Fruit fly (Drosophila melanogaster) whole organism, embryonic: ENCODE results near the gene CG6403.

Source experiments
- Atf6 ChIP-seq: fragments of 200-800 bp; sonication (Bioruptor generic); IDR thresholded peaks from 2 replicates; pipeline ENCODE4 v1.3.6; 2022; ENCODE audit warnings: missing biosample characterization, missing genetic modification characterization
- CG12104 ChIP-seq: fragments of 200-800 bp; sonication (Bioruptor generic); optimal IDR thresholded peaks from 3 replicates; lab custom pipeline; 2016; ENCODE audit warnings: missing biosample characterization, missing genetic modification characterization
- CG12299 ChIP-seq: fragments of 200-800 bp; sonication (Bioruptor generic); optimal IDR thresholded peaks from 2 replicates; lab custom pipeline; 2018; ENCODE audit warnings: missing biosample characterization, mild to moderate bottlenecking, missing genetic modification characterization
- CG14965 ChIP-seq: fragments of 200-800 bp; sonication (Bioruptor generic); optimal IDR thresholded peaks from 2 replicates; lab custom pipeline; 2016; ENCODE audit warnings: missing biosample characterization, missing genetic modification characterization, borderline replicate concordance
- CG15073 ChIP-seq: fragments of 200-800 bp; sonication (Bioruptor generic); optimal IDR thresholded peaks from 2 replicates; lab custom pipeline; 2016; ENCODE audit warnings: missing biosample characterization, missing genetic modification characterization
- CG15601 ChIP-seq: fragments of 200-800 bp; sonication (Bioruptor generic); optimal IDR thresholded peaks from 3 replicates; lab custom pipeline; 2019; ENCODE audit warnings: missing biosample characterization, mild to moderate bottlenecking, missing genetic modification characterization, moderate library complexity
- CG16815 ChIP-seq: fragments of 200-800 bp; sonication (Bioruptor generic); optimal IDR thresholded peaks from 3 replicates; lab custom pipeline; 2017; ENCODE audit warnings: missing biosample characterization, mild to moderate bottlenecking, missing genetic modification characterization
- CG16863 ChIP-seq: fragments of 200-800 bp; sonication (Bioruptor generic); optimal IDR thresholded peaks from 3 replicates; lab custom pipeline; 2016; ENCODE audit warnings: missing biosample characterization, missing genetic modification characterization
- CG2129 ChIP-seq: fragments of 200-800 bp; sonication (Bioruptor generic); IDR thresholded peaks from 2 replicates; pipeline ENCODE4 v1.3.6; 2022; ENCODE audit warnings: missing biosample characterization, missing genetic modification characterization; ENCODE audit not compliant: partially characterized antibody
- CG30403 ChIP-seq: fragments of 200-800 bp; sonication (Bioruptor generic); optimal IDR thresholded peaks from 3 replicates; lab custom pipeline; 2016; ENCODE audit warnings: missing biosample characterization, missing genetic modification characterization
- CG3065 ChIP-seq: fragments of 200-800 bp; sonication (Bioruptor generic); optimal IDR thresholded peaks from 2 replicates; lab custom pipeline; 2016; ENCODE audit warnings: missing biosample characterization, missing genetic modification characterization
- CG32772 ChIP-seq: fragments of 200-800 bp; sonication (Bioruptor generic); IDR thresholded peaks from 2 replicates; pipeline ENCODE4 v1.3.6; 2022; ENCODE audit warnings: missing biosample characterization, missing genetic modification characterization
- CG33557 ChIP-seq: fragments of 200-800 bp; sonication (Bioruptor generic); optimal IDR thresholded peaks from 2 replicates; lab custom pipeline; 2019; ENCODE audit warnings: missing biosample characterization, mild to moderate bottlenecking, missing genetic modification characterization, moderate library complexity
- CG34376 ChIP-seq: fragments of 200-800 bp; sonication (Bioruptor generic); optimal IDR thresholded peaks from 2 replicates; lab custom pipeline; 2018; ENCODE audit warnings: missing biosample characterization, mild to moderate bottlenecking, missing genetic modification characterization
- CG34422 ChIP-seq: fragments of 200-800 bp; sonication (Bioruptor generic); IDR thresholded peaks from 3 replicates; pipeline ENCODE4 v1.3.6; 2022; ENCODE audit warnings: missing biosample characterization, missing genetic modification characterization
- CG4328 ChIP-seq: fragments of 200-800 bp; sonication (Bioruptor generic); optimal IDR thresholded peaks from 3 replicates; lab custom pipeline; 2017; ENCODE audit warnings: missing biosample characterization, missing genetic modification reagents, missing genetic modification characterization
- CG7357 ChIP-seq: fragments of 200-800 bp; sonication (Bioruptor generic); IDR thresholded peaks from 3 replicates; pipeline ENCODE4 v1.3.6; 2022; ENCODE audit warnings: missing biosample characterization, missing genetic modification characterization
- CG7745 ChIP-seq: fragments of 200-800 bp; sonication (Bioruptor generic); optimal IDR thresholded peaks from 2 replicates; lab custom pipeline; 2018; ENCODE audit warnings: missing biosample characterization, mild to moderate bottlenecking, missing genetic modification characterization, moderate library complexity
- CG7987 ChIP-seq: fragments of 200-800 bp; sonication (Bioruptor generic); optimal IDR thresholded peaks from 2 replicates; lab custom pipeline; 2018; ENCODE audit warnings: missing biosample characterization, mild to moderate bottlenecking, missing genetic modification characterization, moderate library complexity
- CG8281 ChIP-seq: fragments of 200-800 bp; sonication (Bioruptor generic); optimal IDR thresholded peaks from 2 replicates; lab custom pipeline; 2018; ENCODE audit warnings: missing biosample characterization, mild to moderate bottlenecking, missing genetic modification characterization, moderate library complexity
- CG8765 ChIP-seq: fragments of 200-800 bp; sonication (Bioruptor generic); IDR thresholded peaks from 2 replicates; pipeline ENCODE4 v1.3.6; 2022; ENCODE audit warnings: missing biosample characterization, missing genetic modification characterization
- CG9876 ChIP-seq: fragments of 200-800 bp; sonication (Bioruptor generic); optimal IDR thresholded peaks from 2 replicates; lab custom pipeline; 2016; ENCODE audit warnings: missing biosample characterization, missing genetic modification characterization
- Dref ChIP-seq: fragments of 200-800 bp; sonication (Bioruptor generic); IDR thresholded peaks from 2 replicates; pipeline ENCODE4 v1.3.6; 2022; ENCODE audit warnings: missing biosample characterization, missing genetic modification characterization
- Drgx ChIP-seq: fragments of 200-800 bp; sonication (Bioruptor generic); IDR thresholded peaks from 2 replicates; pipeline ENCODE4 v1.3.6; 2022; ENCODE audit warnings: missing biosample characterization, missing genetic modification characterization
- Fer2 ChIP-seq: fragments of 200-800 bp; sonication (Bioruptor generic); optimal IDR thresholded peaks from 2 replicates; lab custom pipeline; 2018; ENCODE audit warnings: missing biosample characterization, mild to moderate bottlenecking, missing genetic modification characterization, moderate library complexity
- H2.0 ChIP-seq: fragments of 200-800 bp; sonication (Bioruptor generic); IDR thresholded peaks from 2 replicates; pipeline ENCODE4 v1.3.6; 2022; ENCODE audit warnings: missing biosample characterization, missing genetic modification characterization
- HmgZ ChIP-seq: fragments of 200-800 bp; sonication (Bioruptor generic); optimal IDR thresholded peaks from 2 replicates; lab custom pipeline; 2018; ENCODE audit warnings: missing biosample characterization, mild to moderate bottlenecking, missing genetic modification characterization
- Max ChIP-seq: fragments of 200-800 bp; sonication (Bioruptor generic); optimal IDR thresholded peaks from 2 replicates; lab custom pipeline; 2016; ENCODE audit warnings: missing biosample characterization, mild to moderate bottlenecking, missing genetic modification characterization
- NC2β ChIP-seq: fragments of 200-800 bp; sonication (Bioruptor generic); optimal IDR thresholded peaks from 2 replicates; lab custom pipeline; 2016; ENCODE audit warnings: missing biosample characterization, missing genetic modification characterization
- Six4 ChIP-seq: fragments of 200-800 bp; sonication (Bioruptor generic); optimal IDR thresholded peaks from 2 replicates; lab custom pipeline; 2016; ENCODE audit warnings: missing biosample characterization, missing genetic modification characterization
- ac ChIP-seq: fragments of 200-800 bp; sonication (Bioruptor generic); optimal IDR thresholded peaks from 3 replicates; lab custom pipeline; 2017; ENCODE audit warnings: missing biosample characterization, mild to moderate bottlenecking, missing genetic modification characterization
- amos ChIP-seq: fragments of 200-800 bp; sonication (Bioruptor generic); IDR thresholded peaks from 2 replicates; pipeline ENCODE4 v1.3.6; 2022; ENCODE audit warnings: missing biosample characterization, missing genetic modification characterization; ENCODE audit not compliant: partially characterized antibody
- ap ChIP-seq: fragments of 200-800 bp; sonication (Bioruptor generic); IDR thresholded peaks from 2 replicates; pipeline ENCODE4 v1.3.6; 2022; ENCODE audit warnings: missing biosample characterization, missing genetic modification characterization
- ato ChIP-seq: fragments of 200-800 bp; sonication (Bioruptor generic); IDR thresholded peaks from 2 replicates; pipeline ENCODE4 v1.3.6; 2022; ENCODE audit warnings: missing biosample characterization, missing genetic modification characterization; ENCODE audit not compliant: partially characterized antibody
- cas ChIP-seq: fragments of 200-800 bp; sonication (Bioruptor generic); IDR thresholded peaks from 2 replicates; pipeline ENCODE4 v1.3.6; 2022; ENCODE audit warnings: missing biosample characterization, missing genetic modification characterization
- chinmo ChIP-seq: fragments of 200-800 bp; sonication (Bioruptor generic); IDR thresholded peaks from 4 replicates; pipeline ENCODE4 v1.3.6; 2022; ENCODE audit warnings: missing biosample characterization, missing genetic modification characterization; ENCODE audit not compliant: partially characterized antibody
- dm ChIP-seq: fragments of 200-800 bp; sonication (Bioruptor generic); optimal IDR thresholded peaks from 3 replicates; lab custom pipeline; 2016; ENCODE audit warnings: missing biosample characterization, missing genetic modification characterization
- dysf ChIP-seq: fragments of 200-800 bp; sonication (Bioruptor generic); IDR thresholded peaks from 3 replicates; pipeline ENCODE4 v1.3.6; 2022; ENCODE audit warnings: missing biosample characterization, missing genetic modification characterization
- ems ChIP-seq: fragments of 200-800 bp; sonication (Bioruptor generic); optimal IDR thresholded peaks from 3 replicates; lab custom pipeline; 2016; ENCODE audit warnings: missing biosample characterization, missing genetic modification characterization
- gce ChIP-seq: fragments of 200-800 bp; sonication (Bioruptor generic); IDR thresholded peaks from 3 replicates; pipeline ENCODE4 v1.3.6; 2022; ENCODE audit warnings: missing biosample characterization, missing genetic modification characterization
- grn ChIP-seq: fragments of 200-800 bp; sonication (Bioruptor generic); optimal IDR thresholded peaks from 3 replicates; lab custom pipeline; 2017; ENCODE audit warnings: missing biosample characterization, missing genetic modification characterization
- gt ChIP-seq: fragments of 200-800 bp; sonication (Bioruptor generic); IDR thresholded peaks from 2 replicates; pipeline ENCODE4 v1.3.6; 2022; ENCODE audit warnings: missing biosample characterization, missing genetic modification characterization
- kay ChIP-seq: fragments of 200-800 bp; sonication (Bioruptor generic); optimal IDR thresholded peaks from 2 replicates; lab custom pipeline; 2016; ENCODE audit warnings: missing biosample characterization, missing genetic modification characterization
- maf-S ChIP-seq: fragments of 200-800 bp; sonication (Bioruptor generic); optimal IDR thresholded peaks from 2 replicates; lab custom pipeline; 2016; ENCODE audit warnings: missing biosample characterization, missing genetic modification characterization
- prd ChIP-seq, 3 experiments: fragments of >200 bp in 2 of 3; fragments of 200-800 bp in 1 of 3; sonication (Bioruptor generic) in 1 of 3; optimal IDR thresholded peaks in 2 of 3; IDR thresholded peaks in 1 of 3; 2 replicates in 2 of 3; 3 replicates in 1 of 3; pipeline versions ENCODE4 v1.3.6 to Lab custom; 2017 to 2022; ENCODE audit warnings: missing biosample characterization in 1 of 3, missing genetic modification characterization in 1 of 3
- pum ChIP-seq: fragments of 200-800 bp; sonication (Bioruptor generic); optimal IDR thresholded peaks from 2 replicates; lab custom pipeline; 2016; ENCODE audit warnings: missing biosample characterization, missing genetic modification characterization
- sim ChIP-seq: fragments of 200-800 bp; sonication (Bioruptor generic); IDR thresholded peaks from 2 replicates; pipeline ENCODE4 v1.3.6; 2022; ENCODE audit warnings: missing biosample characterization, missing genetic modification characterization
- slbo ChIP-seq: fragments of 200-800 bp; sonication (Bioruptor generic); IDR thresholded peaks from 2 replicates; pipeline ENCODE4 v1.3.6; 2022; ENCODE audit warnings: missing biosample characterization, missing genetic modification characterization
- slou ChIP-seq: fragments of 200-800 bp; sonication (Bioruptor generic); optimal IDR thresholded peaks from 3 replicates; lab custom pipeline; 2016; ENCODE audit warnings: missing biosample characterization, missing genetic modification characterization
- tgo ChIP-seq: fragments of 200-800 bp; sonication (Bioruptor generic); IDR thresholded peaks from 3 replicates; pipeline ENCODE4 v1.3.6; 2022; ENCODE audit warnings: missing biosample characterization, missing genetic modification characterization
- vfl ChIP-seq: fragments of 200-800 bp; sonication (Bioruptor generic); optimal IDR thresholded peaks from 2 replicates; lab custom pipeline; 2016; ENCODE audit warnings: missing biosample characterization, missing genetic modification characterization
- zen ChIP-seq: fragments of 200-800 bp; sonication (Bioruptor generic); optimal IDR thresholded peaks from 3 replicates; lab custom pipeline; 2018; ENCODE audit warnings: missing biosample characterization, mild to moderate bottlenecking, missing genetic modification characterization, moderate library complexity

Gene CG6403

dm6 chr3R:26717295-26717694 lies 18.8 kb downstream of the CG6403 start, which contains the start of gene CG6425 (continued):
- TF ChIP-seq ac (GFP tag; lab: Kevin White, UChicago) (no peak), Atf6 (GFP tag; lab: Robert Waterston, UW) (no peak), amos (peak; percentile 46), Max (GFP tag; lab: Kevin White, UChicago) (no peak), dysf (GFP tag; lab: Robert Waterston, UW) (peak; percentile 61; the same call in 2 of the 3 replicates), CG30403 (GFP tag; lab: Kevin White, UChicago) (peak; percentile 27), prd (optimal IDR thresholded peaks at IDR 0.05; lab: Kevin White, UChicago) (no peak), prd (GFP tag; IDR thresholded peaks at IDR 0.05; lab: Robert Waterston, UW) (peak; percentile 19; the same call in 1 of the 3 replicates), CG34376 (no peak), CG2129 (GFP tag; lab: Robert Waterston, UW) (no peak), CG15073 (no peak), CG7745 (tag; lab: Kevin White, UChicago) (no peak), CG15601 (no peak), cas (GFP tag; lab: Robert Waterston, UW) (no peak), CG33557 (GFP tag; lab: Kevin White, UChicago) (no peak), slou (GFP tag; lab: Kevin White, UChicago) (no peak), Fer2 (tag; lab: Kevin White, UChicago) (peak; percentile 14), CG3065 (GFP tag; lab: Kevin White, UChicago) (no peak), Dref (GFP tag; lab: Robert Waterston, UW) (peak; percentile 44), H2.0 (GFP tag; lab: Robert Waterston, UW) (0 out of 2 replicates have a peak, but pooled peaks have one; percentile 25), ems (no peak), ato (GFP tag; lab: Robert Waterston, UW) (no peak), NC2β (GFP tag; lab: Kevin White, UChicago) (no peak), gt (no peak), pum (GFP tag; lab: Kevin White, UChicago) (no peak), HmgZ (tag; lab: Kevin White, UChicago) (no peak), maf-S (no peak), CG16815 (peak; percentile 4), slbo (GFP tag; lab: Robert Waterston, UW) (peak; percentile 72), ap (no peak; the same call in 1 of the 2 replicates), CG14965 (GFP tag; lab: Kevin White, UChicago) (no peak), CG16863 (GFP tag; lab: Kevin White, UChicago) (no peak), CG7357 (peak; percentile 98), zen (tag; lab: Kevin White, UChicago) (no peak), CG8765 (GFP tag; lab: Robert Waterston, UW) (no peak), gce (GFP tag; lab: Robert Waterston, UW) (no peak), Drgx (no peak), dm (GFP tag; lab: Kevin White, UChicago) (no peak), CG32772 (GFP tag; lab: Robert Waterston, UW) (no peak), Six4 (GFP tag; lab: Kevin White, UChicago) (no peak), CG34422 (GFP tag; lab: Robert Waterston, UW) (no peak), tgo (GFP tag; lab: Robert Waterston, UW) (no peak), chinmo (GFP tag; lab: Robert Waterston, UW) (no peak), sim (GFP tag; lab: Robert Waterston, UW) (no peak), grn (no peak), CG12104 (GFP tag; lab: Kevin White, UChicago) (no peak), kay (GFP tag; lab: Kevin White, UChicago) (no peak), CG12299 (tag; lab: Kevin White, UChicago) (no peak), CG4328 (GFP tag; lab: Kevin White, UChicago) (no peak), CG9876 (GFP tag; lab: Kevin White, UChicago) (no peak), CG7987 (GFP tag; lab: Kevin White, UChicago) (no peak), CG8281 (no peak), vfl (no peak)
